Fruit fly (Drosophila melanogaster) S2 (cell line): ENCODE results near the gene Rpn11.

Experiments used
- CG8478 ChIP-seq: fragments of >200 bp; optimal IDR thresholded peaks from 2 replicates; lab custom pipeline; 2018
- CTCF ChIP-seq, 2 experiments: fragments of >200 bp; optimal IDR thresholded peaks; 2 replicates each; lab custom pipeline; 2018

DNA sequence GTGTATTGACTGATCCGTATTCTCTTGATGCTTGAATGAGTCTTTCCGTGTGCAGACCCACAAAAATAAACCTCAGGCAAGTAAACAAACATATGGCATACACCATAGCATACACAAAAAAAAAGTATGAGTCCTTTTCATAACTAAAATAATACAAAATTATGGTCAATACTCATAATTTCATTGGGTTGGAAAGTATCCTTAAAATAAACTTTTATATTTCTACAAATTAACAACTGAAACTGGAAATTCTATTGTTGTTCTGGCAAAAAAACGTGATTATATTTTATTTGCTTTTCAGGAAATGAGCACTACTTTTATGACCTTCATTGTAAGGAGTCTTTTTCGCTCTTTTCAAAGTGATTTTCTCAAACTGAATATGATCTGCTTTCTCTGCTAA lies 17.5 kb downstream of the Rpn11 start:
- TF ChIP-seq CTCF (optimal IDR thresholded peaks at IDR 0.05; lab: Kevin White, UChicago) (no peak), CG8478 (lab: Kevin White, UChicago) (no peak)
